Worm (Caenorhabditis elegans) whole organism, early embryonic: ENCODE measurements around the gene cutl-24.

Experiments
- B0310.2 ChIP-seq: sonication (generic microtip); optimal IDR thresholded peaks from 2 replicates; lab custom pipeline; 2016; ENCODE audit warnings: mild to moderate bottlenecking, missing genetic modification characterization, missing compliant biosample characterization
- F13C5.2 ChIP-seq: sonication (generic microtip); optimal IDR thresholded peaks from 2 replicates; lab custom pipeline; 2017; ENCODE audit warnings: mild to moderate bottlenecking, missing genetic modification characterization, inconsistent platforms, missing compliant biosample characterization
- aly-1 ChIP-seq: sonication (generic microtip); optimal IDR thresholded peaks from 2 replicates; lab custom pipeline; 2016; ENCODE audit warnings: missing genetic modification characterization, missing compliant biosample characterization
- ama-1 ChIP-seq: fragments of 150-350 bp; optimal IDR thresholded peaks from 2 replicates; lab custom pipeline; 2014
- ceh-13 ChIP-seq: fragments of 200-800 bp; sonication (Bioruptor generic); optimal IDR thresholded peaks from 2 replicates; lab custom pipeline; 2018; ENCODE audit warnings: mild to moderate bottlenecking, missing genetic modification characterization, missing compliant biosample characterization
- ceh-36 ChIP-seq: sonication (generic microtip); optimal IDR thresholded peaks from 2 replicates; lab custom pipeline; 2016; ENCODE audit warnings: missing genetic modification characterization, inconsistent platforms, missing compliant biosample characterization
- ets-7 ChIP-seq: sonication (generic microtip); optimal IDR thresholded peaks from 2 replicates; lab custom pipeline; 2016; ENCODE audit warnings: missing genotype, missing genetic modification characterization, missing compliant biosample characterization
- flt-1 ChIP-seq: fragments of 200-800 bp; sonication (Bioruptor generic); IDR thresholded peaks from 2 replicates; pipeline ENCODE4 v1.3.6; 2022; ENCODE audit warnings: missing genetic modification characterization, missing compliant biosample characterization
- hmbx-1 ChIP-seq: sonication (generic microtip); optimal IDR thresholded peaks from 2 replicates; lab custom pipeline; 2016; ENCODE audit warnings: mild to moderate bottlenecking, missing genetic modification characterization, missing compliant biosample characterization
- hmg-4 ChIP-seq: fragments of 200-800 bp; sonication (Bioruptor generic); optimal IDR thresholded peaks from 2 replicates; lab custom pipeline; 2018; ENCODE audit warnings: mild to moderate bottlenecking, missing genetic modification characterization, missing compliant biosample characterization
- hnd-1 ChIP-seq: sonication (generic microtip); optimal IDR thresholded peaks from 2 replicates; lab custom pipeline; 2016; ENCODE audit warnings: missing genetic modification characterization, missing compliant biosample characterization
- pes-1 ChIP-seq: fragments of 200-800 bp; sonication (Bioruptor generic); IDR thresholded peaks from 2 replicates; pipeline ENCODE4 v1.3.6; 2022; ENCODE audit warnings: missing genetic modification reagents, missing genetic modification characterization, missing compliant biosample characterization
- scrt-1 ChIP-seq: fragments of 200-800 bp; sonication (Bioruptor generic); IDR thresholded peaks from 2 replicates; pipeline ENCODE4 v1.3.6; 2022; ENCODE audit warnings: missing genetic modification characterization, missing compliant biosample characterization
- sea-1 ChIP-seq: fragments of 200-800 bp; sonication (Bioruptor generic); conservative IDR thresholded peaks from 2 replicates; pipeline ENCODE4 v1.3.6; 2022; ENCODE audit warnings: missing genetic modification characterization, missing compliant biosample characterization
- tbx-11 ChIP-seq: fragments of 200-800 bp; sonication (Bioruptor generic); IDR thresholded peaks from 2 replicates; pipeline ENCODE4 v1.3.6; 2022; ENCODE audit warnings: missing genetic modification characterization, missing compliant biosample characterization
- tbx-37 ChIP-seq: fragments of 200-800 bp; sonication (Bioruptor generic); conservative IDR thresholded peaks from 2 replicates; pipeline ENCODE4 v1.3.6; 2022; ENCODE audit warnings: missing genetic modification reagents, missing genetic modification characterization, missing compliant biosample characterization
- tra-4 ChIP-seq: sonication (generic microtip); optimal IDR thresholded peaks from 2 replicates; lab custom pipeline; 2017; ENCODE audit warnings: missing genetic modification characterization, missing compliant biosample characterization

The cutl-24 gene

ce11 chrIV:184184-184583, 19.3 kb downstream of the cutl-24 start, which contains the start of gene pnc-1:
TSS of gene pnc-1 (plus strand) at chrIV:184484.
- no peak for TF ChIP-seq hnd-1 (tag; lab: Kevin White, UChicago)
- no peak for TF ChIP-seq ceh-36

- no peak for TF ChIP-seq B0310.2 (tag; lab: Kevin White, UChicago)
- no peak for TF ChIP-seq hmbx-1 (tag; lab: Kevin White, UChicago)
- no peak for TF ChIP-seq ama-1 (lab: Kevin White, UChicago)
- TF ChIP-seq flt-1 (GFP tag; lab: Robert Waterston, UW) = no peak
- TF ChIP-seq ceh-36 = no peak
- no peak for TF ChIP-seq hmg-4 (GFP tag; lab: Kevin White, UChicago)
- TF ChIP-seq aly-1 (tag; lab: Kevin White, UChicago) = no peak
- no peak for TF ChIP-seq ceh-13 (GFP tag; lab: Kevin White, UChicago)
- TF ChIP-seq scrt-1 (GFP tag; lab: Robert Waterston, UW) = no peak
- TF ChIP-seq tbx-37 (GFP tag; lab: Robert Waterston, UW) = no peak
- no peak for TF ChIP-seq pes-1 (GFP tag; lab: Robert Waterston, UW)
- TF ChIP-seq tbx-11 (GFP tag; lab: Robert Waterston, UW) = no peak
- no peak for TF ChIP-seq F13C5.2
- no peak for TF ChIP-seq tra-4 (tag; lab: Kevin White, UChicago)
- TF ChIP-seq hnd-1 (tag; lab: Kevin White, UChicago) = no peak
- TF ChIP-seq ets-7 (tag; lab: Kevin White, UChicago) = no peak
- no peak for TF ChIP-seq sea-1 (GFP tag; lab: Robert Waterston, UW)
Measured at ce11 chrIV:186110-186509, 21.2 kb downstream of the cutl-24 start.

ce11 chrIV:187336-187735, 22.5 kb downstream of the cutl-24 start:
- TF ChIP-seq pes-1 (GFP tag; lab: Robert Waterston, UW) (no peak), ets-7 (tag; lab: Kevin White, UChicago) (no peak), tbx-11 (GFP tag; lab: Robert Waterston, UW) (no peak), ceh-13 (GFP tag; lab: Kevin White, UChicago) (no peak), F13C5.2 (no peak), flt-1 (GFP tag; lab: Robert Waterston, UW) (no peak)

- TF ChIP-seq aly-1 (tag; lab: Kevin White, UChicago) (no peak), hmg-4 (GFP tag; lab: Kevin White, UChicago) (no peak), scrt-1 (GFP tag; lab: Robert Waterston, UW) (no peak), B0310.2 (tag; lab: Kevin White, UChicago) (no peak), ceh-36 (no peak), ama-1 (lab: Kevin White, UChicago) (no peak), tbx-37 (GFP tag; lab: Robert Waterston, UW) (no peak), tra-4 (tag; lab: Kevin White, UChicago) (no peak), sea-1 (GFP tag; lab: Robert Waterston, UW) (no peak), hnd-1 (tag; lab: Kevin White, UChicago) (no peak), flt-1 (GFP tag; lab: Robert Waterston, UW) (no peak), F13C5.2 (no peak), hmbx-1 (tag; lab: Kevin White, UChicago) (no peak), pes-1 (GFP tag; lab: Robert Waterston, UW) (no peak), tbx-11 (GFP tag; lab: Robert Waterston, UW) (no peak), ets-7 (tag; lab: Kevin White, UChicago) (no peak), ceh-13 (GFP tag; lab: Kevin White, UChicago) (no peak)
Measured at ce11 chrIV:189087-189486, 24.2 kb downstream of the cutl-24 start.

ce11 chrIV:192046-192445, 27.2 kb downstream of the cutl-24 start, which contains the start of gene Y38C1AA.12:
TSS of gene Y38C1AA.12 (plus strand) at chrIV:192256.
- peak; percentile 76 for TF ChIP-seq pes-1 (GFP tag; lab: Robert Waterston, UW)
- TF ChIP-seq ceh-36 = peak; percentile 7
- no peak for TF ChIP-seq aly-1 (tag; lab: Kevin White, UChicago)
- TF ChIP-seq tra-4 (tag; lab: Kevin White, UChicago) = peak; percentile 21
- no peak for TF ChIP-seq flt-1 (GFP tag; lab: Robert Waterston, UW)
- TF ChIP-seq hnd-1 (tag; lab: Kevin White, UChicago) = peak; percentile 43
- no peak for TF ChIP-seq tbx-11 (GFP tag; lab: Robert Waterston, UW)
- TF ChIP-seq scrt-1 (GFP tag; lab: Robert Waterston, UW) = 0 out of 2 replicates have a peak, but pooled peaks have one; percentile 24
- peak; percentile 55 for TF ChIP-seq F13C5.2
- TF ChIP-seq B0310.2 (tag; lab: Kevin White, UChicago) = peak; percentile 30
- TF ChIP-seq ets-7 (tag; lab: Kevin White, UChicago) = peak; percentile 9
- peak; percentile 86 for TF ChIP-seq tbx-37 (GFP tag; lab: Robert Waterston, UW)
- peak; percentile 32 for TF ChIP-seq hmg-4 (GFP tag; lab: Kevin White, UChicago)
- peak; percentile 26 for TF ChIP-seq ceh-13 (GFP tag; lab: Kevin White, UChicago)
- 0 out of 2 replicates have a peak, but pooled peaks have one; percentile 14 for TF ChIP-seq sea-1 (GFP tag; lab: Robert Waterston, UW)
- TF ChIP-seq hmbx-1 (tag; lab: Kevin White, UChicago) = no peak
- TF ChIP-seq ama-1 (lab: Kevin White, UChicago) = no peak

- TF ChIP-seq scrt-1 (GFP tag; lab: Robert Waterston, UW) (no peak), pes-1 (GFP tag; lab: Robert Waterston, UW) (no peak), ceh-13 (GFP tag; lab: Kevin White, UChicago) (no peak), ceh-36 (no peak), hmbx-1 (tag; lab: Kevin White, UChicago) (no peak), sea-1 (GFP tag; lab: Robert Waterston, UW) (no peak), flt-1 (GFP tag; lab: Robert Waterston, UW) (no peak), ama-1 (lab: Kevin White, UChicago) (no peak), tra-4 (tag; lab: Kevin White, UChicago) (no peak), B0310.2 (tag; lab: Kevin White, UChicago) (no peak), tbx-37 (GFP tag; lab: Robert Waterston, UW) (no peak), tbx-11 (GFP tag; lab: Robert Waterston, UW) (no peak), aly-1 (tag; lab: Kevin White, UChicago) (no peak), F13C5.2 (no peak), ets-7 (tag; lab: Kevin White, UChicago) (no peak), hmg-4 (GFP tag; lab: Kevin White, UChicago) (no peak)
Measured at ce11 chrIV:194442-194841, 29.6 kb downstream of the cutl-24 start, which contains the start of gene csn-3. TSS of gene csn-3 (plus strand) at chrIV:194742.
